Worm (Caenorhabditis elegans) whole organism, L2 larva: Measurements from ENCODE around the gene F15D4.2.

Source experiments
- C34F6.9 ChIP-seq: fragments of 150-350 bp; optimal IDR thresholded peaks from 2 replicates; lab custom pipeline; 2014; ENCODE audit warnings: missing biosample characterization, missing genetic modification characterization
- F13H6.1 ChIP-seq: sonication (generic microtip); optimal IDR thresholded peaks from 2 replicates; lab custom pipeline; 2016; ENCODE audit warnings: missing genetic modification characterization, missing compliant biosample characterization
- ZK546.5 ChIP-seq: sonication (generic microtip); optimal IDR thresholded peaks from 2 replicates; lab custom pipeline; 2017; ENCODE audit warnings: missing biosample characterization, missing genetic modification characterization
- aly-2 ChIP-seq: fragments of 150-350 bp; optimal IDR thresholded peaks from 2 replicates; lab custom pipeline; 2014; ENCODE audit warnings: missing biosample characterization, missing genetic modification characterization
- ama-1 ChIP-seq: fragments of 150-350 bp; optimal IDR thresholded peaks from 2 replicates; lab custom pipeline; 2018; ENCODE audit warnings: inconsistent platforms
- ceh-82 ChIP-seq: fragments of 150-350 bp; optimal IDR thresholded peaks from 2 replicates; lab custom pipeline; 2014; ENCODE audit warnings: missing biosample characterization, missing genetic modification characterization
- dmd-4 ChIP-seq: sonication (generic microtip); optimal IDR thresholded peaks from 2 replicates; lab custom pipeline; 2017; ENCODE audit warnings: missing biosample characterization, missing genetic modification characterization
- egl-27 ChIP-seq: sonication (generic microtip); optimal IDR thresholded peaks from 3 replicates; lab custom pipeline; 2017; ENCODE audit warnings: missing biosample characterization, missing genetic modification reagents, missing genetic modification characterization
- fos-1 ChIP-seq: fragments of 150-350 bp; optimal IDR thresholded peaks from 2 replicates; lab custom pipeline; 2014; ENCODE audit warnings: missing biosample characterization, missing genetic modification characterization
- gmeb-1 ChIP-seq: fragments of 150-350 bp; optimal IDR thresholded peaks from 2 replicates; lab custom pipeline; 2014; ENCODE audit warnings: missing biosample characterization, missing genetic modification characterization
- lin-13 ChIP-seq: fragments of 150-350 bp; optimal IDR thresholded peaks from 2 replicates; lab custom pipeline; 2014; ENCODE audit warnings: missing biosample characterization, missing genetic modification reagents, missing genetic modification characterization
- lin-39 ChIP-seq: fragments of 150-350 bp; optimal IDR thresholded peaks from 2 replicates; lab custom pipeline; 2014; ENCODE audit warnings: missing biosample characterization, missing genetic modification reagents, missing genetic modification characterization
- mab-5 ChIP-seq: fragments of 150-350 bp; optimal IDR thresholded peaks from 2 replicates; lab custom pipeline; 2014; ENCODE audit warnings: missing biosample characterization, missing genetic modification characterization
- mbf-1 ChIP-seq: sonication (generic microtip); optimal IDR thresholded peaks from 2 replicates; lab custom pipeline; 2017; ENCODE audit warnings: missing biosample characterization, missing genetic modification characterization
- mdl-1 ChIP-seq, 2 experiments: fragments of 150-350 bp in 1 of 2; sonication (generic microtip) in 1 of 2; optimal IDR thresholded peaks; 2 replicates each; lab custom pipeline; 2017; ENCODE audit warnings: missing biosample characterization in 2 of 2, missing genetic modification characterization in 2 of 2
- nhr-11 ChIP-seq: fragments of 150-350 bp; optimal IDR thresholded peaks from 2 replicates; lab custom pipeline; 2014; ENCODE audit warnings: missing biosample characterization, missing genetic modification characterization
- nhr-21 ChIP-seq: fragments of 150-350 bp; optimal IDR thresholded peaks from 2 replicates; lab custom pipeline; 2014; ENCODE audit warnings: missing biosample characterization, missing genetic modification characterization
- nhr-237 ChIP-seq: fragments of 150-350 bp; optimal IDR thresholded peaks from 2 replicates; lab custom pipeline; 2014; ENCODE audit warnings: missing biosample characterization, missing genetic modification characterization
- nhr-25 ChIP-seq: fragments of 150-350 bp; sonication (generic microtip); optimal IDR thresholded peaks from 3 replicates; lab custom pipeline; 2014; ENCODE audit warnings: missing biosample characterization, missing genetic modification characterization
- peb-1 ChIP-seq: fragments of 150-350 bp; optimal IDR thresholded peaks from 2 replicates; lab custom pipeline; 2014; ENCODE audit warnings: missing biosample characterization, missing genetic modification characterization
- skn-1 ChIP-seq: sonication (generic microtip); optimal IDR thresholded peaks from 2 replicates; lab custom pipeline; 2017; ENCODE audit warnings: missing biosample characterization, missing genetic modification characterization
- snpc-4 ChIP-seq: fragments of 150-350 bp; optimal IDR thresholded peaks from 2 replicates; lab custom pipeline; 2014; ENCODE audit warnings: missing biosample characterization, missing genetic modification characterization
- unc-55 ChIP-seq: fragments of 150-350 bp; sonication (generic microtip); optimal IDR thresholded peaks from 3 replicates; lab custom pipeline; 2014; ENCODE audit warnings: missing biosample characterization, missing genetic modification reagents, missing genetic modification characterization
- unc-62 ChIP-seq: fragments of 150-350 bp; optimal IDR thresholded peaks from 2 replicates; lab custom pipeline; 2014; ENCODE audit warnings: missing biosample characterization, missing genetic modification reagents, missing genetic modification characterization
- zag-1 ChIP-seq: fragments of 150-350 bp; optimal IDR thresholded peaks from 2 replicates; lab custom pipeline; 2014; ENCODE audit warnings: missing biosample characterization, missing genetic modification characterization

The F15D4.2 gene

DNA sequence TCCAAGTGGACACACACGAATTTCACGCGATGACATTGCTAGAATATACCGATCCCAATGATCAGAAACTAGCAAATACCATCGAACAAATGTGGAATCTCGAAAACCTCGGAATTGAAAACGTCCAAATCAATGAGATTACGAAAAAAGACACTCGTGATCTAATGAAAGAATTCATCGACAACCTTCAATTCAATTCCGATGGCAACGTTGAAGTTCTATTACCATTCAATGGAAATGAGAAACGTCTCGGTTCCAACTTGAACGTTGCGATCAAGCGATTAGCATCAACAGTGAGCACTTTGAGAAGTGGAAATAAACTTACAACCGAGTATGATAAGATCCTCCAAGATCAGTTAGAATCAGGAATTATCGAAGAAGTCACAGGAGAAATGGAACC lies 39.4 kb downstream of the F15D4.2 start:
- no peak for TF ChIP-seq peb-1
- no peak for TF ChIP-seq nhr-11 (tag; lab: Kevin White, UChicago)
- TF ChIP-seq mdl-1 (tag; optimal IDR thresholded peaks at IDR 0.05; lab: Kevin White, UChicago), result no peak
- TF ChIP-seq F13H6.1 (tag; lab: Kevin White, UChicago), result no peak
- no peak for TF ChIP-seq lin-39 (tag; lab: Kevin White, UChicago)
- TF ChIP-seq snpc-4 (tag; lab: Kevin White, UChicago), result no peak
- no peak for TF ChIP-seq ama-1 (lab: Kevin White, UChicago)
- TF ChIP-seq C34F6.9 (tag; lab: Kevin White, UChicago), result no peak
- TF ChIP-seq dmd-4 (tag; lab: Kevin White, UChicago), result no peak
- no peak for TF ChIP-seq unc-55
- no peak for TF ChIP-seq fos-1 (tag; lab: Kevin White, UChicago)
- TF ChIP-seq nhr-21 (tag; lab: Kevin White, UChicago), result no peak

DNA sequence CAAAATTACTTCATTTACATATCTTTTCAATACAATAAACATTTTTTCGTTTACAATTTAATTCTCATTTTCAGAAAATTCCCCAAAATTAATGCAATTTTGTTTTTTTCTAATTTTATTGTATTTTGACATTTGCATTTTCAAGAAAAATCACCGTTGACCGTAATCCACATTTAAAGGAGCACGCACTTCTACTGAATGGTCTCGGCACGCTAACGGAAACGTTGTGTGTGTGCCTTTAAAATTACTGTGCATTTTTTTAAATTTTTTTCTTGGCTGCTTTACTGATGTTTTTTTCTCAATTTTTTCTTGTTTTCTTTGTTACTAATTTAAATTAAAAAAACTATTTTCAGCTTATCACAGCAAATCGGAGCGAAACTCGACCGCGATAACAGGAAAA lies 44.6 kb downstream of the F15D4.2 start:
- TF ChIP-seq unc-62 (GFP tag; lab: Kevin White, UChicago) (no peak), lin-13 (no peak), gmeb-1 (tag; lab: Kevin White, UChicago) (no peak), ceh-82 (tag; lab: Kevin White, UChicago) (no peak), snpc-4 (tag; lab: Kevin White, UChicago) (no peak), egl-27 (tag; lab: Kevin White, UChicago) (no peak), mbf-1 (tag; lab: Kevin White, UChicago) (no peak), mab-5 (tag; lab: Kevin White, UChicago) (no peak), nhr-25 (tag; lab: Kevin White, UChicago) (no peak), nhr-237 (tag; lab: Kevin White, UChicago) (no peak), zag-1 (no peak), aly-2 (tag; lab: Kevin White, UChicago) (no peak), skn-1 (tag; lab: Kevin White, UChicago) (no peak), ama-1 (lab: Kevin White, UChicago) (no peak), dmd-4 (tag; lab: Kevin White, UChicago) (no peak), ZK546.5 (no peak), C34F6.9 (tag; lab: Kevin White, UChicago) (no peak)
